Worm (Caenorhabditis elegans) whole organism, late embryonic: Measurements from ENCODE around the gene T01G5.7.

Source experiments
- ceh-24 ChIP-seq: sonication (generic microtip); optimal IDR thresholded peaks from 2 replicates; lab custom pipeline; 2016; ENCODE audit warnings: mild to moderate bottlenecking, missing genetic modification characterization, missing compliant biosample characterization
- pros-1 ChIP-seq: fragments of 150-350 bp; optimal IDR thresholded peaks from 2 replicates; lab custom pipeline; 2014; ENCODE audit warnings: missing biosample characterization, missing genetic modification reagents, missing genetic modification characterization
- rnt-1 ChIP-seq: sonication (generic microtip); optimal IDR thresholded peaks from 2 replicates; lab custom pipeline; 2016; ENCODE audit warnings: missing genetic modification characterization, missing compliant biosample characterization

ce11 chrV:15087207-15087706 is 24.5 kb upstream of the T01G5.7 start, which contains the start of the genes C01G10.15 and C01G10.6:
- no peak for TF ChIP-seq pros-1 (tag; lab: Kevin White, UChicago)
- TF ChIP-seq rnt-1, result no peak
- no peak for TF ChIP-seq ceh-24 (tag; lab: Kevin White, UChicago)
